Fruit fly (Drosophila melanogaster) whole organism, embryonic: ENCODE measurements around the gene Ns1.

Source experiments
- Bgb ChIP-seq: fragments of 200-800 bp; sonication (Bioruptor generic); IDR thresholded peaks from 2 replicates; pipeline ENCODE4 v1.3.6; 2022; ENCODE audit warnings: missing biosample characterization, missing genetic modification characterization; ENCODE audit not compliant: partially characterized antibody
- CG11696 ChIP-seq: fragments of 200-800 bp; sonication (Bioruptor generic); IDR thresholded peaks from 2 replicates; pipeline ENCODE4 v1.3.6; 2022; ENCODE audit warnings: missing biosample characterization, missing genetic modification characterization
- CG12391 ChIP-seq: fragments of 200-800 bp; sonication (Bioruptor generic); optimal IDR thresholded peaks from 3 replicates; lab custom pipeline; 2018; ENCODE audit warnings: missing biosample characterization, mild to moderate bottlenecking, missing genetic modification characterization, moderate library complexity
- CG12659 ChIP-seq: fragments of 200-800 bp; sonication (Bioruptor generic); optimal IDR thresholded peaks from 3 replicates; lab custom pipeline; 2017; ENCODE audit warnings: mild to moderate bottlenecking, missing biosample characterization, missing genetic modification reagents, missing genetic modification characterization
- CG13123 ChIP-seq: fragments of 200-800 bp; sonication (Bioruptor generic); optimal IDR thresholded peaks from 2 replicates; lab custom pipeline; 2016; ENCODE audit warnings: missing biosample characterization, missing genetic modification characterization
- CG13287 ChIP-seq: fragments of 200-800 bp; sonication (Bioruptor generic); IDR thresholded peaks from 2 replicates; pipeline ENCODE4 v1.3.6; 2022; ENCODE audit warnings: missing biosample characterization, missing genetic modification characterization; ENCODE audit not compliant: partially characterized antibody
- CG13775 ChIP-seq: fragments of 200-800 bp; sonication (Bioruptor generic); optimal IDR thresholded peaks from 3 replicates; lab custom pipeline; 2017; ENCODE audit warnings: missing biosample characterization, mild to moderate bottlenecking, missing genetic modification characterization
- CG14860 ChIP-seq: fragments of 200-800 bp; sonication (Bioruptor generic); IDR thresholded peaks from 3 replicates; pipeline ENCODE4 v1.3.6; 2022; ENCODE audit warnings: missing biosample characterization, missing genetic modification characterization; ENCODE audit not compliant: partially characterized antibody
- CG1529 ChIP-seq: fragments of 200-800 bp; sonication (Bioruptor generic); optimal IDR thresholded peaks from 3 replicates; lab custom pipeline; 2018; ENCODE audit warnings: missing biosample characterization, missing genetic modification characterization
- CG18619 ChIP-seq: fragments of 200-800 bp; sonication (Bioruptor generic); optimal IDR thresholded peaks from 3 replicates; lab custom pipeline; 2017; ENCODE audit warnings: missing biosample characterization, mild to moderate bottlenecking, missing genetic modification characterization
- CG2889 ChIP-seq: fragments of 200-800 bp; sonication (Bioruptor generic); IDR thresholded peaks from 3 replicates; pipeline ENCODE4 v1.3.6; 2022; ENCODE audit warnings: missing biosample characterization, missing genetic modification characterization
- CG3163 ChIP-seq: fragments of 200-800 bp; sonication (Bioruptor generic); optimal IDR thresholded peaks from 3 replicates; lab custom pipeline; 2016; ENCODE audit warnings: missing biosample characterization, missing genetic modification characterization
- CG5245 ChIP-seq: fragments of 200-800 bp; sonication (Bioruptor generic); optimal IDR thresholded peaks from 3 replicates; lab custom pipeline; 2016; ENCODE audit warnings: missing biosample characterization, missing genetic modification characterization
- CG6175 ChIP-seq: fragments of 200-800 bp; sonication (Bioruptor generic); IDR thresholded peaks from 3 replicates; pipeline ENCODE4 v1.3.6; 2022; ENCODE audit warnings: missing biosample characterization, missing genetic modification characterization
- CG6689 ChIP-seq: fragments of 200-800 bp; sonication (Bioruptor generic); IDR thresholded peaks from 2 replicates; pipeline ENCODE4 v1.3.6; 2022; ENCODE audit warnings: missing biosample characterization, missing genetic modification characterization
- CG7556 ChIP-seq: fragments of 200-800 bp; sonication (Bioruptor generic); optimal IDR thresholded peaks from 2 replicates; lab custom pipeline; 2017; ENCODE audit warnings: missing biosample characterization, mild to moderate bottlenecking, missing genetic modification characterization
- CG9609 ChIP-seq: fragments of 200-800 bp; sonication (Bioruptor generic); optimal IDR thresholded peaks from 3 replicates; lab custom pipeline; 2016; ENCODE audit warnings: missing biosample characterization, missing genetic modification characterization
- Dref ChIP-seq: fragments of 200-800 bp; sonication (Bioruptor generic); IDR thresholded peaks from 2 replicates; pipeline ENCODE4 v1.3.6; 2022; ENCODE audit warnings: missing biosample characterization, missing genetic modification characterization
- Elba2 ChIP-seq: fragments of 200-800 bp; sonication (Bioruptor generic); optimal IDR thresholded peaks from 3 replicates; lab custom pipeline; 2016; ENCODE audit warnings: missing biosample characterization, missing genetic modification characterization
- Ets97D ChIP-seq: fragments of 200-800 bp; sonication (Bioruptor generic); optimal IDR thresholded peaks from 3 replicates; lab custom pipeline; 2016; ENCODE audit warnings: missing biosample characterization, missing genetic modification characterization
- Hand ChIP-seq: fragments of 200-800 bp; sonication (Bioruptor generic); optimal IDR thresholded peaks from 2 replicates; lab custom pipeline; 2017; ENCODE audit warnings: mild to moderate bottlenecking, missing biosample characterization, missing genetic modification reagents, missing genetic modification characterization
- Hr3 ChIP-seq: fragments of 200-800 bp; sonication (Bioruptor generic); optimal IDR thresholded peaks from 3 replicates; lab custom pipeline; 2016; ENCODE audit warnings: missing biosample characterization, missing genetic modification characterization
- Mes4 ChIP-seq: fragments of 200-800 bp; sonication (Bioruptor generic); optimal IDR thresholded peaks from 2 replicates; lab custom pipeline; 2016; ENCODE audit warnings: missing biosample characterization, missing genetic modification characterization
- Mrtf ChIP-seq: fragments of 200-800 bp; sonication (Bioruptor generic); IDR thresholded peaks from 3 replicates; pipeline ENCODE4 v1.3.6; 2022; ENCODE audit warnings: missing biosample characterization, missing genetic modification characterization
- NK7.1 ChIP-seq: fragments of 200-800 bp; sonication (Bioruptor generic); optimal IDR thresholded peaks from 3 replicates; lab custom pipeline; 2016; ENCODE audit warnings: missing biosample characterization, missing genetic modification characterization
- Nf-YB ChIP-seq: fragments of 200-800 bp; sonication (Bioruptor generic); optimal IDR thresholded peaks from 3 replicates; lab custom pipeline; 2019; ENCODE audit warnings: missing biosample characterization, mild to moderate bottlenecking, missing genetic modification characterization, moderate library complexity
- Nf-YC ChIP-seq: fragments of 200-800 bp; optimal IDR thresholded peaks from 3 replicates; lab custom pipeline; 2019; ENCODE audit warnings: missing biosample characterization, mild to moderate bottlenecking, missing genetic modification characterization, moderate library complexity
- Optix ChIP-seq: fragments of 200-800 bp; sonication (Bioruptor generic); IDR thresholded peaks from 3 replicates; pipeline ENCODE4 v1.3.6; 2022; ENCODE audit warnings: missing biosample characterization, missing genetic modification characterization
- Ravus ChIP-seq: fragments of 200-800 bp; sonication (Bioruptor generic); IDR thresholded peaks from 2 replicates; pipeline ENCODE4 v1.3.6; 2022; ENCODE audit warnings: missing biosample characterization, missing genetic modification characterization
- Stat92E ChIP-seq, 3 experiments: fragments of >200 bp in 2 of 3; fragments of 200-800 bp in 1 of 3; sonication (Bioruptor generic) in 1 of 3; optimal IDR thresholded peaks; 2 replicates each; lab custom pipeline; 2017 to 2019; ENCODE audit warnings: missing biosample characterization in 3 of 3, missing genetic modification characterization in 3 of 3, mild to moderate bottlenecking in 1 of 3, moderate library complexity in 1 of 3
- amos ChIP-seq: fragments of 200-800 bp; sonication (Bioruptor generic); IDR thresholded peaks from 2 replicates; pipeline ENCODE4 v1.3.6; 2022; ENCODE audit warnings: missing biosample characterization, missing genetic modification characterization; ENCODE audit not compliant: partially characterized antibody
- cg ChIP-seq: fragments of 200-800 bp; sonication (Bioruptor generic); optimal IDR thresholded peaks from 3 replicates; lab custom pipeline; 2019; ENCODE audit warnings: missing biosample characterization, mild to moderate bottlenecking, missing genetic modification characterization, moderate library complexity
- chm ChIP-seq: fragments of 200-800 bp; sonication (Bioruptor generic); IDR thresholded peaks from 2 replicates; pipeline ENCODE4 v1.3.6; 2022; ENCODE audit warnings: missing biosample characterization, missing genetic modification characterization
- crol ChIP-seq: fragments of 200-800 bp; sonication (Bioruptor generic); IDR thresholded peaks from 2 replicates; pipeline ENCODE4 v1.3.6; 2022; ENCODE audit warnings: missing biosample characterization, missing genetic modification characterization
- exex ChIP-seq: fragments of 200-800 bp; sonication (Bioruptor generic); optimal IDR thresholded peaks from 4 replicates; lab custom pipeline; 2018; ENCODE audit warnings: missing biosample characterization, mild to moderate bottlenecking, missing genetic modification characterization, moderate library complexity
- fd3F ChIP-seq: fragments of 200-800 bp; sonication (Bioruptor generic); optimal IDR thresholded peaks from 2 replicates; lab custom pipeline; 2018; ENCODE audit warnings: missing biosample characterization, mild to moderate bottlenecking, missing genetic modification characterization, moderate library complexity
- grau ChIP-seq: fragments of 200-800 bp; optimal IDR thresholded peaks from 3 replicates; lab custom pipeline; 2019; ENCODE audit warnings: missing biosample characterization, mild to moderate bottlenecking, missing genetic modification characterization, moderate library complexity
- grn ChIP-seq: fragments of 200-800 bp; sonication (Bioruptor generic); optimal IDR thresholded peaks from 3 replicates; lab custom pipeline; 2017; ENCODE audit warnings: missing biosample characterization, missing genetic modification characterization
- gt ChIP-seq: fragments of 200-800 bp; sonication (Bioruptor generic); IDR thresholded peaks from 2 replicates; pipeline ENCODE4 v1.3.6; 2022; ENCODE audit warnings: missing biosample characterization, missing genetic modification characterization
- inv ChIP-seq: fragments of 200-800 bp; sonication (Bioruptor generic); IDR thresholded peaks from 2 replicates; pipeline ENCODE4 v1.3.6; 2022; ENCODE audit warnings: missing biosample characterization, missing genetic modification characterization; ENCODE audit not compliant: partially characterized antibody
- jumu ChIP-seq: fragments of 200-800 bp; sonication (Bioruptor generic); optimal IDR thresholded peaks from 3 replicates; lab custom pipeline; 2016; ENCODE audit warnings: missing biosample characterization, missing genetic modification characterization
- kni ChIP-seq: fragments of 200-800 bp; sonication (Bioruptor generic); optimal IDR thresholded peaks from 3 replicates; lab custom pipeline; 2017; ENCODE audit warnings: mild to moderate bottlenecking, missing biosample characterization, missing genetic modification reagents, missing genetic modification characterization
- mirr ChIP-seq: fragments of 200-800 bp; sonication (Bioruptor generic); optimal IDR thresholded peaks from 3 replicates; lab custom pipeline; 2018; ENCODE audit warnings: missing biosample characterization, mild to moderate bottlenecking, missing genetic modification characterization
- nau ChIP-seq: fragments of 200-800 bp; sonication (Bioruptor generic); optimal IDR thresholded peaks from 3 replicates; lab custom pipeline; 2017; ENCODE audit warnings: missing biosample characterization, mild to moderate bottlenecking, missing genetic modification characterization, missing genetic modification reagents
- p53 ChIP-seq: fragments of 200-800 bp; sonication (Bioruptor generic); optimal IDR thresholded peaks from 2 replicates; lab custom pipeline; 2016; ENCODE audit warnings: missing biosample characterization, missing genetic modification characterization
- ro ChIP-seq: fragments of 200-800 bp; sonication (Bioruptor generic); IDR thresholded peaks from 2 replicates; pipeline ENCODE4 v1.3.6; 2022; ENCODE audit warnings: missing biosample characterization, missing genetic modification characterization
- slou ChIP-seq: fragments of 200-800 bp; sonication (Bioruptor generic); optimal IDR thresholded peaks from 3 replicates; lab custom pipeline; 2016; ENCODE audit warnings: missing biosample characterization, missing genetic modification characterization
- tin ChIP-seq: fragments of 200-800 bp; sonication (Bioruptor generic); optimal IDR thresholded peaks from 3 replicates; lab custom pipeline; 2016; ENCODE audit warnings: missing biosample characterization, missing genetic modification characterization
- twi ChIP-seq: fragments of 200-800 bp; optimal IDR thresholded peaks from 2 replicates; lab custom pipeline; 2019; ENCODE audit warnings: missing biosample characterization, mild to moderate bottlenecking, missing genetic modification characterization, moderate library complexity

Ns1 gene

DNA sequence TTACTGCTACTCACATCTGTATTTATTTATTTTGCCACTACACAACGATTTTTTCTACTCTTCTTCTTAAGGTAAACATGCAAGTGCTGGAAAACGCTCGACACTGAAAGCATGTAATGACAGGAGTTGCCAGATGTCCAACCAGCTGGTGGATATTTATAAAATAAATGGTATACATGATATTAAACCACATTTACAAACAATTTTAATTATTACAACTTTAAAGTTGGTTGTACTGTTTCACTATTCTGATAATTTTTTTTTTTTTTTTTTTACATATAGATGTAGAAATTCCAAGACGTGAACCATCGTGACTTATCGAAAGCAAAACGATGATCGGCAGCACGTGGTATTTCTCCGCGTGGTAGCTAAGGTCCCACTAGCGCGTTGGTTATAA lies 7.4 kb upstream of the Ns1 start, which contains the start of the genes Keap1 and kuk (continued):
- TF ChIP-seq grau (peak; percentile 24), kni (no peak), Hand (GFP tag; lab: Kevin White, UChicago) (no peak), CG6689 (GFP tag; lab: Robert Waterston, UW) (no peak), CG14860 (peak; percentile 68), gt (GFP tag; lab: Robert Waterston, UW) (no peak), Bgb (GFP tag; lab: Robert Waterston, UW) (peak; percentile 88), Dref (GFP tag; lab: Robert Waterston, UW) (peak; percentile 62), Ets97D (GFP tag; lab: Kevin White, UChicago) (peak; percentile 90), Nf-YB (GFP tag; lab: Kevin White, UChicago) (peak; percentile 29), Optix (GFP tag; lab: Robert Waterston, UW) (no peak), Mrtf (no peak), inv (GFP tag; lab: Robert Waterston, UW) (peak; percentile 88), CG13287 (GFP tag; lab: Robert Waterston, UW) (peak; percentile 91), CG7556 (GFP tag; lab: Kevin White, UChicago) (no peak), mirr (GFP tag; lab: Kevin White, UChicago) (no peak), cg (GFP tag; lab: Kevin White, UChicago) (no peak), exex (tag; lab: Kevin White, UChicago) (no peak), Stat92E (GFP tag; optimal IDR thresholded peaks at IDR 0.05; lab: Kevin White, UChicago) (no peak), amos (GFP tag; lab: Robert Waterston, UW) (peak; percentile 84), crol (GFP tag; lab: Robert Waterston, UW) (no peak), CG2889 (0 out of 3 replicates have a peak, but pooled peaks have one; percentile 4), fd3F (GFP tag; lab: Kevin White, UChicago) (peak; percentile 37), Mes4 (GFP tag; lab: Kevin White, UChicago) (peak; percentile 7), tin (GFP tag; lab: Kevin White, UChicago) (peak; percentile 26), Ravus (GFP tag; lab: Robert Waterston, UW) (no peak), CG5245 (GFP tag; lab: Kevin White, UChicago) (peak; percentile 21), CG11696 (GFP tag; lab: Robert Waterston, UW) (no peak), ro (GFP tag; lab: Robert Waterston, UW) (no peak), chm (GFP tag; lab: Robert Waterston, UW) (no peak)

DNA sequence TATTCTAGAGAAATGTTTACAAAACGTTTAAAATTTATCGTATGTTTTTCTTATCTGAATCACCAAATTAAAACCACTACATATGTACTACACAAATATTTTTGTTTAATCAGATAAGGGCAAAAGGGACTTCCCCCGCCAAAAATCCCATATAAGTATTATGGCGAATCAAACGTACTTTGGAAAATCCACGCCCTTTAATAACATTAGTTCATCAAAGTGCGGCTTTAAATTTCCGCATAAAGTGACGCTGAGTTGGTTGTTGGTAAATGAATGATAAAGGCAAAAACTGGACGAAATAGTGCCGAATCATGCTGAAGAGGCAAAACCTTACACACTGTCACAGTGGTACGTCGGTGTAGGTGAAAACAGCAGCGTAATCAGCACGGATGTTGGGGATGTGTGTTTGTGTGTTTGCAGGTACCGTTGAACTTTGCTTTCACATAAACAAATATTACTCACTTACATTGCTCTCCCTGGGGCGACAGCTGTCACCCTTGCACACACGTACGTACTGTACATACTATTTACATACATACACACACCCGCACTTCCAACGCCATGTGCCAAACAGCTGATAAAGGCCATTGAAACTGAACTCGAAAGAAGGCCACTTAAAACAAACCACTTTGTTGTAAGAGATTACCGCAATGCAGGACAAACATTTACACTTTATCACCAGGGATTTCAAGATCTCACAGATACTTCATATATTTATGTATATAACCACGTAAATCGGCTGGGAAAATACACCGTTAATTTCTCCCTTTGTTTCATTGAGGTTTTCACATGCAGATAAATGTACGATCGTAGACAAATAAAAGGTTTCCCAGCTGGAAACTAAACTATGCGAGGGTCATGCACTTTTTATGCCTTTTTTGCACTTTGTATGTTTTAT lies 6.7 kb upstream of the Ns1 start:
- no peak for TF ChIP-seq jumu (GFP tag; lab: Kevin White, UChicago)
- no peak for TF ChIP-seq slou (GFP tag; lab: Kevin White, UChicago)
- TF ChIP-seq grn (GFP tag; lab: Kevin White, UChicago), result peak; percentile 26
- no peak for TF ChIP-seq NK7.1 (GFP tag; lab: Kevin White, UChicago)
- TF ChIP-seq p53 (GFP tag; lab: Kevin White, UChicago), result no peak
- TF ChIP-seq Elba2 (GFP tag; lab: Kevin White, UChicago), result no peak
- no peak for TF ChIP-seq Hr3 (GFP tag; lab: Kevin White, UChicago)
- no peak for TF ChIP-seq CG6175
- no peak for TF ChIP-seq CG12659 (GFP tag; lab: Kevin White, UChicago)
- no peak for TF ChIP-seq CG9609 (GFP tag; lab: Kevin White, UChicago)
- no peak for TF ChIP-seq CG3163 (GFP tag; lab: Kevin White, UChicago)
- TF ChIP-seq nau (GFP tag; lab: Kevin White, UChicago), result peak; percentile 71
- no peak for TF ChIP-seq CG12391
- TF ChIP-seq CG18619 (GFP tag; lab: Kevin White, UChicago), result no peak
- no peak for TF ChIP-seq CG13123
- no peak for TF ChIP-seq Nf-YC
- peak; percentile 11 for TF ChIP-seq CG1529
- TF ChIP-seq twi, result peak; percentile 95
- TF ChIP-seq CG13775 (GFP tag; lab: Kevin White, UChicago), result no peak
